Worm (Caenorhabditis elegans) whole organism, L4 larva: ENCODE data around the gene srab-13.

Experiments
- F10B5.3 ChIP-seq: sonication (generic microtip); optimal IDR thresholded peaks from 2 replicates; lab custom pipeline; 2016; ENCODE audit warnings: mild to moderate bottlenecking, missing genetic modification characterization, missing compliant biosample characterization
- F26F4.8 ChIP-seq: fragments of 200-800 bp; sonication (Bioruptor generic); conservative IDR thresholded peaks from 2 replicates; pipeline ENCODE4 v1.3.6; 2022; ENCODE audit warnings: missing genetic modification characterization, missing compliant biosample characterization
- F44E2.7 ChIP-seq: fragments of 200-800 bp; sonication (Bioruptor generic); IDR thresholded peaks from 2 replicates; pipeline ENCODE4 v2.1.2; 2022; ENCODE audit warnings: missing genetic modification characterization, missing compliant biosample characterization
- R02D3.7 ChIP-seq: fragments of 150-350 bp; sonication (generic microtip); optimal IDR thresholded peaks from 3 replicates; lab custom pipeline; 2014; ENCODE audit warnings: missing biosample characterization, missing genetic modification characterization
- T26A8.4 ChIP-seq: fragments of 200-800 bp; sonication (Bioruptor generic); IDR thresholded peaks from 2 replicates; pipeline ENCODE4 v1.3.6; 2022; ENCODE audit warnings: missing genetic modification characterization, missing compliant biosample characterization
- Y105C5A.15 ChIP-seq: fragments of 200-800 bp; sonication (Bioruptor generic); IDR thresholded peaks from 2 replicates; pipeline ENCODE4 v1.3.6; 2022; ENCODE audit warnings: missing genetic modification characterization, missing compliant biosample characterization
- ZK546.5 ChIP-seq, 2 experiments: sonication (generic microtip); optimal IDR thresholded peaks; 2 replicates each; lab custom pipeline; 2017; ENCODE audit warnings: missing biosample characterization in 2 of 2, missing genetic modification characterization in 2 of 2
- aly-2 ChIP-seq: sonication (generic microtip); optimal IDR thresholded peaks from 2 replicates; lab custom pipeline; 2018; ENCODE audit warnings: missing biosample characterization, missing genetic modification characterization
- ama-1 ChIP-seq: fragments of 150-350 bp; optimal IDR thresholded peaks from 2 replicates; lab custom pipeline; 2014; ENCODE audit warnings: inconsistent platforms, mixed read lengths
- ceh-20 ChIP-seq: fragments of 200-800 bp; sonication (Bioruptor generic); IDR thresholded peaks from 2 replicates; pipeline ENCODE4 v1.3.6; 2022; ENCODE audit warnings: missing genetic modification reagents, missing genetic modification characterization, missing compliant biosample characterization
- ceh-28 ChIP-seq: fragments of 150-350 bp; optimal IDR thresholded peaks from 2 replicates; lab custom pipeline; 2014; ENCODE audit warnings: missing biosample characterization, missing genetic modification reagents, missing genetic modification characterization
- ceh-32 ChIP-seq: sonication (generic microtip); optimal IDR thresholded peaks from 2 replicates; lab custom pipeline; 2016; ENCODE audit warnings: mild to moderate bottlenecking, missing genetic modification characterization, missing compliant biosample characterization; ENCODE audit not compliant: poor library complexity
- ceh-44 ChIP-seq: fragments of 200-800 bp; sonication (Bioruptor generic); IDR thresholded peaks from 2 replicates; pipeline ENCODE4 v1.3.6; 2022; ENCODE audit warnings: missing genetic modification reagents, missing genetic modification characterization, missing compliant biosample characterization
- ceh-62 ChIP-seq: sonication (generic microtip); optimal IDR thresholded peaks from 2 replicates; lab custom pipeline; 2017; ENCODE audit warnings: missing biosample characterization, missing genetic modification characterization
- cey-2 ChIP-seq: sonication (generic microtip); optimal IDR thresholded peaks from 3 replicates; lab custom pipeline; 2017; ENCODE audit warnings: missing genetic modification characterization, mild to moderate bottlenecking, missing compliant biosample characterization, antibody characterized with exemption, borderline replicate concordance; ENCODE audit not compliant: insufficient read depth
- ctbp-1 ChIP-seq: fragments of 200-800 bp; sonication (Bioruptor generic); IDR thresholded peaks from 2 replicates; pipeline ENCODE4 v1.3.6; 2022; ENCODE audit warnings: missing genetic modification reagents, missing genetic modification characterization, missing compliant biosample characterization
- dmd-6 ChIP-seq: fragments of 200-800 bp; sonication (Bioruptor generic); IDR thresholded peaks from 2 replicates; pipeline ENCODE4 v1.3.6; 2022; ENCODE audit warnings: missing genetic modification reagents, missing genetic modification characterization, missing compliant biosample characterization
- dmd-9 ChIP-seq: fragments of 200-800 bp; sonication (Bioruptor generic); IDR thresholded peaks from 2 replicates; pipeline ENCODE4 v1.3.6; 2022; ENCODE audit warnings: missing genetic modification reagents, missing genetic modification characterization, missing compliant biosample characterization
- dpl-1 ChIP-seq: fragments of 150-350 bp; optimal IDR thresholded peaks from 2 replicates; lab custom pipeline; 2014; ENCODE audit warnings: missing biosample characterization, missing genetic modification reagents, missing genetic modification characterization
- dve-1 ChIP-seq: sonication (generic microtip); optimal IDR thresholded peaks from 2 replicates; lab custom pipeline; 2017; ENCODE audit warnings: antibody characterized with exemption, mild to moderate bottlenecking, missing genetic modification characterization, missing compliant biosample characterization; ENCODE audit not compliant: insufficient read depth
- fkh-10 ChIP-seq: fragments of 150-350 bp; optimal IDR thresholded peaks from 2 replicates; lab custom pipeline; 2014; ENCODE audit warnings: missing biosample characterization, missing genetic modification reagents, missing genetic modification characterization
- fos-1 ChIP-seq: fragments of 150-350 bp; optimal IDR thresholded peaks from 2 replicates; lab custom pipeline; 2014; ENCODE audit warnings: missing biosample characterization, missing genetic modification characterization
- hif-1 ChIP-seq, 2 experiments: sonication (generic microtip); optimal IDR thresholded peaks; 2 replicates each; lab custom pipeline; 2016 to 2017; ENCODE audit warnings: missing compliant biosample characterization in 2 of 2, missing genetic modification characterization in 2 of 2, missing genetic modification reagents in 2 of 2, missing genotype in 2 of 2, mild to moderate bottlenecking in 1 of 2
- hlh-11 ChIP-seq: fragments of 200-800 bp; sonication (Bioruptor generic); optimal IDR thresholded peaks from 2 replicates; lab custom pipeline; 2018; ENCODE audit warnings: mild to moderate bottlenecking, missing genetic modification characterization, missing compliant biosample characterization
- lim-7 ChIP-seq: fragments of 200-800 bp; sonication (Bioruptor generic); IDR thresholded peaks from 2 replicates; pipeline ENCODE4 v1.3.6; 2022; ENCODE audit warnings: missing genetic modification characterization, missing compliant biosample characterization
- lin-1 ChIP-seq: fragments of 200-800 bp; sonication (Bioruptor generic); IDR thresholded peaks from 2 replicates; pipeline ENCODE4 v1.3.6; 2022; ENCODE audit warnings: missing genetic modification reagents, missing genetic modification characterization, missing compliant biosample characterization
- lin-15B ChIP-seq: fragments of 150-350 bp; sonication (generic microtip); optimal IDR thresholded peaks from 3 replicates; lab custom pipeline; 2014; ENCODE audit warnings: missing biosample characterization, missing genetic modification characterization
- lin-29 ChIP-seq: fragments of 200-800 bp; sonication (Bioruptor generic); IDR thresholded peaks from 2 replicates; pipeline ENCODE4 v1.3.6; 2022; ENCODE audit warnings: missing genetic modification reagents, missing genetic modification characterization, missing compliant biosample characterization
- lin-39 ChIP-seq: fragments of 150-350 bp; optimal IDR thresholded peaks from 2 replicates; lab custom pipeline; 2014; ENCODE audit warnings: missing biosample characterization, missing genetic modification reagents, missing genetic modification characterization
- lir-3 ChIP-seq: sonication (generic microtip); optimal IDR thresholded peaks from 2 replicates; lab custom pipeline; 2016; ENCODE audit warnings: mild to moderate bottlenecking, missing genetic modification characterization, missing compliant biosample characterization
- lsy-2 ChIP-seq, 2 experiments: fragments of 150-350 bp in 1 of 2; sonication (generic microtip) in 1 of 2; optimal IDR thresholded peaks; 2 replicates each; lab custom pipeline; 2014 to 2017; ENCODE audit warnings: missing biosample characterization in 2 of 2, missing genetic modification characterization in 2 of 2
- madf-5 ChIP-seq, 2 experiments: fragments of 200-800 bp; sonication (Bioruptor generic); IDR thresholded peaks; 2 replicates each; pipeline ENCODE4 v1.3.6; 2022; ENCODE audit warnings: missing compliant biosample characterization in 2 of 2, missing genetic modification characterization in 2 of 2
- madf-9 ChIP-seq: fragments of 200-800 bp; sonication (Bioruptor generic); conservative IDR thresholded peaks from 2 replicates; pipeline ENCODE4 v1.3.6; 2022; ENCODE audit warnings: missing genetic modification reagents, missing genetic modification characterization, missing compliant biosample characterization
- mep-1 ChIP-seq: fragments of 150-350 bp; sonication (generic microtip); optimal IDR thresholded peaks from 3 replicates; lab custom pipeline; 2014; ENCODE audit warnings: missing biosample characterization, missing genetic modification characterization
- mxl-3 ChIP-seq: fragments of 200-800 bp; sonication (Bioruptor generic); optimal IDR thresholded peaks from 2 replicates; lab custom pipeline; 2018; ENCODE audit warnings: mild to moderate bottlenecking, missing genetic modification characterization, missing compliant biosample characterization
- nhr-102 ChIP-seq: sonication (generic microtip); optimal IDR thresholded peaks from 2 replicates; lab custom pipeline; 2016; ENCODE audit warnings: mild to moderate bottlenecking, missing genetic modification characterization, moderate library complexity, missing compliant biosample characterization
- nhr-76 ChIP-seq: fragments of 150-350 bp; optimal IDR thresholded peaks from 2 replicates; lab custom pipeline; 2014; ENCODE audit warnings: missing biosample characterization, missing genetic modification characterization
- nhr-77 ChIP-seq: fragments of 150-350 bp; optimal IDR thresholded peaks from 2 replicates; lab custom pipeline; 2014; ENCODE audit warnings: missing biosample characterization, missing genetic modification characterization
- pha-4 ChIP-seq, 2 experiments: fragments of 150-350 bp in 1 of 2; fragments of 200-800 bp in 1 of 2; sonication (Bioruptor generic) in 1 of 2; IDR thresholded peaks in 1 of 2; optimal IDR thresholded peaks in 1 of 2; 2 replicates each; pipeline versions ENCODE4 v1.3.6 to Lab custom; 2014 to 2022; ENCODE audit warnings: missing genetic modification characterization in 2 of 2, missing genetic modification reagents in 2 of 2, missing biosample characterization in 1 of 2, missing compliant biosample characterization in 1 of 2
- rbr-2 ChIP-seq: sonication (generic microtip); optimal IDR thresholded peaks from 2 replicates; lab custom pipeline; 2016; ENCODE audit warnings: missing genotype, missing genetic modification characterization, missing compliant biosample characterization
- skn-1 ChIP-seq: fragments of 150-350 bp; optimal IDR thresholded peaks from 2 replicates; lab custom pipeline; 2014; ENCODE audit warnings: missing biosample characterization, missing genetic modification characterization
- snpc-1.2 ChIP-seq: fragments of 200-800 bp; sonication (Bioruptor generic); IDR thresholded peaks from 2 replicates; pipeline ENCODE4 v1.3.6; 2022; ENCODE audit warnings: missing genetic modification reagents, missing genetic modification characterization, missing compliant biosample characterization
- snpc-4 ChIP-seq: fragments of 150-350 bp; optimal IDR thresholded peaks from 2 replicates; lab custom pipeline; 2014; ENCODE audit warnings: missing biosample characterization, missing genetic modification characterization
- spr-3 ChIP-seq: fragments of 200-800 bp; sonication (Bioruptor generic); optimal IDR thresholded peaks from 2 replicates; lab custom pipeline; 2018; ENCODE audit warnings: mild to moderate bottlenecking, missing genetic modification characterization, missing compliant biosample characterization
- tag-97 ChIP-seq: fragments of 200-800 bp; sonication (Bioruptor generic); IDR thresholded peaks from 2 replicates; pipeline ENCODE4 v1.3.6; 2022; ENCODE audit warnings: missing genetic modification characterization, missing compliant biosample characterization
- tra-1 ChIP-seq: fragments of 200-800 bp; sonication (Bioruptor generic); IDR thresholded peaks from 2 replicates; pipeline ENCODE4 v1.3.6; 2022; ENCODE audit warnings: missing genetic modification reagents, missing genetic modification characterization, missing compliant biosample characterization
- unc-62 ChIP-seq, 3 experiments: fragments of 150-350 bp in 1 of 3; sonication (generic microtip); optimal IDR thresholded peaks in 2 of 3; peaks in 1 of 3; 1 replicate in 1 of 3; 2 replicates in 2 of 3; lab custom pipeline; 2014 to 2017; ENCODE audit warnings: missing biosample characterization in 3 of 3, missing genetic modification characterization in 3 of 3, missing genetic modification reagents in 3 of 3, missing genotype in 1 of 3
- zfp-2 ChIP-seq: sonication (generic microtip); optimal IDR thresholded peaks from 2 replicates; lab custom pipeline; 2016; ENCODE audit warnings: mild to moderate bottlenecking, missing genetic modification characterization, missing compliant biosample characterization
- zip-11 ChIP-seq: fragments of 200-800 bp; sonication (Bioruptor generic); IDR thresholded peaks from 2 replicates; pipeline ENCODE4 v1.3.6; 2022; ENCODE audit warnings: missing genetic modification characterization, missing compliant biosample characterization
- zip-2 ChIP-seq: fragments of 150-350 bp; optimal IDR thresholded peaks from 2 replicates; lab custom pipeline; 2014; ENCODE audit warnings: missing biosample characterization, missing genetic modification characterization
- ztf-11 ChIP-seq: fragments of 150-350 bp; optimal IDR thresholded peaks from 2 replicates; lab custom pipeline; 2014; ENCODE audit warnings: missing biosample characterization, missing genetic modification characterization

Gene srab-13

ce11 chrV:2008412-2008811 lies 19.3 kb downstream of the srab-13 start (continued):
- TF ChIP-seq madf-5 (GFP tag; IDR thresholded peaks at IDR 0.05; lab: Robert Waterston, UW): no peak
- no peak for TF ChIP-seq F44E2.7 (GFP tag; lab: Robert Waterston, UW)
- TF ChIP-seq F10B5.3: no peak
- no peak for TF ChIP-seq zip-2
- TF ChIP-seq ama-1 (lab: Kevin White, UChicago): no peak
- TF ChIP-seq nhr-77 (tag; lab: Kevin White, UChicago): peak; percentile 62
- no peak for TF ChIP-seq lin-29 (GFP tag; lab: Robert Waterston, UW)
- TF ChIP-seq nhr-102 (tag; lab: Kevin White, UChicago): peak; percentile 70
- peak; percentile 3 for TF ChIP-seq mxl-3 (GFP tag; lab: Kevin White, UChicago)
- TF ChIP-seq dmd-9 (GFP tag; lab: Robert Waterston, UW): no peak
- no peak for TF ChIP-seq fkh-10
- TF ChIP-seq snpc-1.2 (GFP tag; lab: Robert Waterston, UW): peak; percentile 59; the same call in 1 of the 2 replicates
- no peak for TF ChIP-seq fos-1 (tag; lab: Kevin White, UChicago)
- TF ChIP-seq Y105C5A.15: no peak
- no peak for TF ChIP-seq ztf-11 (tag; lab: Kevin White, UChicago)
- no peak for TF ChIP-seq tag-97 (GFP tag; lab: Robert Waterston, UW)
- TF ChIP-seq madf-9 (GFP tag; lab: Robert Waterston, UW): 0 out of 2 replicates have a peak, but pooled peaks have one; percentile 33
- no peak for TF ChIP-seq mep-1 (tag; lab: Kevin White, UChicago)
- no peak for TF ChIP-seq ZK546.5 (tag; optimal IDR thresholded peaks at IDR 0.05; lab: Kevin White, UChicago)
- 0 out of 2 replicates have a peak, but pooled peaks have one; percentile 51 for TF ChIP-seq ctbp-1 (GFP tag; lab: Robert Waterston, UW)
- peak; percentile 34 for TF ChIP-seq dve-1
- no peak for TF ChIP-seq nhr-76 (tag; lab: Kevin White, UChicago)
- TF ChIP-seq aly-2 (tag; lab: Kevin White, UChicago): no peak
- no peak for TF ChIP-seq ceh-44 (GFP tag; lab: Robert Waterston, UW)
- peak; percentile 49 for TF ChIP-seq hlh-11 (tag; lab: Kevin White, UChicago)
- peak; percentile 47 to 96 for TF ChIP-seq lsy-2 (tag; optimal IDR thresholded peaks at IDR 0.05; lab: Kevin White, UChicago)
- TF ChIP-seq dpl-1 (GFP tag; lab: Kevin White, UChicago): peak; percentile 40
- no peak for TF ChIP-seq pha-4 (GFP tag; IDR thresholded peaks at IDR 0.05; lab: Robert Waterston, UW)
- TF ChIP-seq pha-4 (tag; optimal IDR thresholded peaks at IDR 0.05; lab: Kevin White, UChicago): no peak
- no peak for TF ChIP-seq zip-11
- peak; percentile 46 for TF ChIP-seq rbr-2 (tag; lab: Kevin White, UChicago)
- TF ChIP-seq hif-1 (tag; optimal IDR thresholded peaks at IDR 0.05; lab: Kevin White, UChicago): peak in 1 of 2 experiments; percentile 70
- TF ChIP-seq ceh-62 (tag; lab: Kevin White, UChicago): no peak
- TF ChIP-seq lin-1 (GFP tag; lab: Robert Waterston, UW): no peak
- peak; percentile 15 for TF ChIP-seq lin-15B (tag; lab: Kevin White, UChicago)
- no peak for TF ChIP-seq R02D3.7 (tag; lab: Kevin White, UChicago)
- peak; percentile 66 for TF ChIP-seq dmd-6
- TF ChIP-seq lir-3: no peak
- peak in 1 of 2 experiments; percentile 80 for TF ChIP-seq unc-62 (GFP tag; optimal IDR thresholded peaks at IDR 0.05 in 1 of 2; lab: Kevin White, UChicago)
- TF ChIP-seq unc-62 (tag; optimal IDR thresholded peaks at IDR 0.05; lab: Kevin White, UChicago): no peak
- no peak for TF ChIP-seq ceh-28 (tag; lab: Kevin White, UChicago)
- TF ChIP-seq ceh-32 (tag; lab: Kevin White, UChicago): no peak
- no peak for TF ChIP-seq spr-3 (GFP tag; lab: Kevin White, UChicago)
- TF ChIP-seq F26F4.8 (GFP tag; lab: Robert Waterston, UW): no peak
- no peak for TF ChIP-seq zfp-2 (tag; lab: Kevin White, UChicago)
- TF ChIP-seq skn-1 (tag; lab: Kevin White, UChicago): no peak
- no peak for TF ChIP-seq snpc-4 (tag; lab: Kevin White, UChicago)
- TF ChIP-seq lim-7: no peak
- no peak for TF ChIP-seq lin-39
- TF ChIP-seq tra-1 (GFP tag; lab: Robert Waterston, UW): no peak
- peak; percentile 67 for TF ChIP-seq T26A8.4 (GFP tag; lab: Robert Waterston, UW)
- 0 out of 2 replicates have a peak, but pooled peaks have one; percentile 65 for TF ChIP-seq ceh-20 (GFP tag; lab: Robert Waterston, UW)
- TF ChIP-seq cey-2 (tag; lab: Kevin White, UChicago): no peak
